Fruit fly (Drosophila melanogaster): ENCODE data around the gene NPF.

The NPF gene

dm6 chr3R:16647716-16648016 lies 38.6 kb downstream of the NPF start:
- no peak for TF ChIP-seq rn (GFP tag; IDR thresholded peaks at IDR 0.05)
- TF ChIP-seq Pif1B (GFP tag; optimal IDR thresholded peaks at IDR 0.05), result no peak
- no peak for TF ChIP-seq CG32121 (GFP tag; IDR thresholded peaks at IDR 0.05)
- no peak for TF ChIP-seq CG10348 (GFP tag; IDR thresholded peaks at IDR 0.05)
- no peak for TF ChIP-seq CG12605 (GFP tag; IDR thresholded peaks at IDR 0.05)

DNA sequence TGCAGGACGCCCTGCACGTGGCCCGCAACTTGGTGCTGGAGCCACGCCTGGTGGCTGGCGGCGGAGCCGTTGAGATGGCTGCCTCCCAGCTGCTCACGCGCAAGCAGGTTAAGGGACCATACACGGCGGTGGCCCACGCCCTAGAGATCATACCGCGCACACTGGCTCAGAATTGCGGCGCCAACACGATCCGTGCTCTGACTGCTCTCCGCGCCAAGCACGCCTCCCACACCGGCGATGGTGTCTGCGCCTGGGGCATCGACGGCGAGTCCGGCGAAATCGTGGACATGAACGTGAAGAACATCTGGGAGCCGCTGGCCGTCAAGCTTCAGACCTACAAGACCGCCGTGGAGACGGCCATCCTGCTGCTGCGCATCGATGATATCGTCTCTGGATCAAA lies 40.3 kb downstream of the NPF start:
- TF ChIP-seq Snoo (tag; optimal IDR thresholded peaks at IDR 0.05), result no peak
- no peak for TF ChIP-seq rn (GFP tag; IDR thresholded peaks at IDR 0.05)
- no peak for TF ChIP-seq Pif1B (GFP tag; optimal IDR thresholded peaks at IDR 0.05)
- TF ChIP-seq Pif1A (GFP tag; optimal IDR thresholded peaks at IDR 0.05), result no peak
- TF ChIP-seq CG10348 (GFP tag; IDR thresholded peaks at IDR 0.05), result no peak
- TF ChIP-seq CG4496 (GFP tag; IDR thresholded peaks at IDR 0.05), result no peak
- no peak for TF ChIP-seq CG15710 (tag; optimal IDR thresholded peaks at IDR 0.05)
- TF ChIP-seq gl (tag; optimal IDR thresholded peaks at IDR 0.05), result no peak
- no peak for TF ChIP-seq CG13204 (GFP tag; optimal IDR thresholded peaks at IDR 0.05)
- TF ChIP-seq CG14655 (GFP tag; optimal IDR thresholded peaks at IDR 0.05), result no peak
- TF ChIP-seq D1 (tag; optimal IDR thresholded peaks at IDR 0.05), result no peak
- TF ChIP-seq CG34367 (tag; optimal IDR thresholded peaks at IDR 0.05), result no peak
- no peak for TF ChIP-seq CG9948 (tag; optimal IDR thresholded peaks at IDR 0.05)
- no peak for TF ChIP-seq fd96Ca (GFP tag; IDR thresholded peaks at IDR 0.05)

DNA sequence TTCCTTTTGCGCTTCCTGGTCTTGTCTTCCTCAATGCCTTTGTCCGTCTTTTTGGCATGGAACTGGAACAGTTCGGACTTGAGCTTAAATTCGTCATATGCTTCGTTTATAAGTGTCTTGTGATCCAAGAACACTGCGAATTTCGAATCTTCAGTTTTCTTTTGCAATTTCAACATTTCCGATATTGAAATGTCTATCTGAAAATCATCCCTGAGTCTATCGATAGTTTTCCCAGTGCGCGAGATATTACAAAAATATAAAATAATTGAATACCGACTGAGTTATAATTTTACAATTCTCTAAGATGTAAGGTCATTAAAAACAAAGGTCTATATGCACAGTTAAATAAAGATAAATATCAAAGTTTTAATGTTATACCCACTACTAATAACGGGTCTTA lies 41.9 kb downstream of the NPF start, which contains the start of gene Mettl4:
Mettl4 (minus strand) TSS at position 208 of the 400 bp plus-strand sequence.
- TF ChIP-seq gl (tag; optimal IDR thresholded peaks at IDR 0.05), result no peak
- no peak for TF ChIP-seq rn (GFP tag; IDR thresholded peaks at IDR 0.05)
- TF ChIP-seq EcR (GFP tag; optimal IDR thresholded peaks at IDR 0.05), result no peak
- no peak for TF ChIP-seq CG9948 (tag; optimal IDR thresholded peaks at IDR 0.05)
- TF ChIP-seq CG10348 (GFP tag; IDR thresholded peaks at IDR 0.05), result no peak
- TF ChIP-seq Pif1B (GFP tag; optimal IDR thresholded peaks at IDR 0.05), result no peak
- TF ChIP-seq CG8301 (tag; optimal IDR thresholded peaks at IDR 0.05), result no peak
- no peak for TF ChIP-seq D1 (tag; optimal IDR thresholded peaks at IDR 0.05)
- no peak for TF ChIP-seq CG34367 (tag; optimal IDR thresholded peaks at IDR 0.05)
- no peak for TF ChIP-seq CG17806 (tag; optimal IDR thresholded peaks at IDR 0.05)
- no peak for TF ChIP-seq CG8159 (tag; optimal IDR thresholded peaks at IDR 0.05)
- TF ChIP-seq CG15710 (tag; optimal IDR thresholded peaks at IDR 0.05), result no peak
- no peak for TF ChIP-seq CG12605 (GFP tag; IDR thresholded peaks at IDR 0.05)
- no peak for TF ChIP-seq fd96Ca (GFP tag; IDR thresholded peaks at IDR 0.05)

DNA sequence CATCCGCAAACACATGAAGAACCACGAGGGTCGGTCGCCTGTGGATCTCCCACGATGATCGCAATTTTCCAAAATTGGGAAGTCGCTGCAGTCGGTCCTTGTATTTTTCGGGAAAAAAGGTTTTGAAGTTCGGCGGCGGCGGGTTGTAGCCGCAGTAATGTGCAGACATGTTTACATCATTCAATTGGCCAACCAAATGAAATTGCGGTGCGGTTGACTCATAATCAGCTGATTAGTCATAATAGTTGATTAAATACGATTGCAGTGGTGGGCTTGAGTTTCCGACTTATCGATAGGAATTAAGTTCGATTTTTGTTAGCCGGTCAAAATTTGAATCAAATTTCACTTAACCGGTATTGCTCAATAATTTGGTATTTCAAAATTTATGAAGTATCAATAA lies 43.1 kb downstream of the NPF start, which contains the start of gene CG14907:
CG14907 (minus strand) TSS at position 229 of the 400 bp plus-strand sequence.
- TF ChIP-seq EcR (GFP tag; optimal IDR thresholded peaks at IDR 0.05) (no peak), CG4496 (GFP tag; IDR thresholded peaks at IDR 0.05) (no peak), CG32121 (GFP tag; IDR thresholded peaks at IDR 0.05) (no peak), gl (tag; optimal IDR thresholded peaks at IDR 0.05) (no peak), CG17806 (tag; optimal IDR thresholded peaks at IDR 0.05) (no peak), CG34367 (tag; optimal IDR thresholded peaks at IDR 0.05) (no peak), Pif1A (GFP tag; optimal IDR thresholded peaks at IDR 0.05) (no peak), CG8159 (tag; optimal IDR thresholded peaks at IDR 0.05) (no peak), D1 (tag; optimal IDR thresholded peaks at IDR 0.05) (no peak), CG15710 (tag; optimal IDR thresholded peaks at IDR 0.05) (no peak), CG12605 (GFP tag; IDR thresholded peaks at IDR 0.05) (no peak), Pif1B (GFP tag; optimal IDR thresholded peaks at IDR 0.05) (no peak), Snoo (tag; optimal IDR thresholded peaks at IDR 0.05) (no peak), fd96Ca (GFP tag; IDR thresholded peaks at IDR 0.05) (no peak), CG10348 (GFP tag; IDR thresholded peaks at IDR 0.05) (no peak), CG9948 (tag; optimal IDR thresholded peaks at IDR 0.05) (no peak)

DNA sequence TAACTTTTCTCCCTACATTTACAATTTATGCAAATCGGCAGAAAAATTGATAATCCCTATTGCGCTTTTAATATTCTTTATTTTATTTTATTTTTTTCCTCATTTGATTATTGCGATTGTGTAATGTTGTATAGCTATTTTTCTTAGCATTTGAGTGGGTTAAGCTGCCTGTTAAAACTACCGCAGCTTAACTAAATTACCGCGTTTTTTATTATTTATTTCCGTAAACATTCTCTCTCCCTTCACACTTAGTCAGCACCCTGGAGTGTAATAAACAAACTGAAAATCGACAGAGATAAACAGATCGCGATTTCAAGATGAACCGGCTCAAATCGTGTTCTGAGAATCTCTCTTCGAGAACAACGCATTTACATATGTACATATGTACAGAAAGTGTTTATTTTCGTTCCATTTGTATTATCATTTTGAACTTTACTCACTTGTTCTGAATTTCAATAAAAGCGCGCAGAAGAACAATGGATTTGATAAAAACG lies 46.0 kb downstream of the NPF start:
- TF ChIP-seq CG15710 (tag; optimal IDR thresholded peaks at IDR 0.05), result no peak
- TF ChIP-seq CG34367 (tag; optimal IDR thresholded peaks at IDR 0.05), result no peak
- TF ChIP-seq Pif1A (GFP tag; optimal IDR thresholded peaks at IDR 0.05), result no peak
- no peak for TF ChIP-seq Pif1B (GFP tag; optimal IDR thresholded peaks at IDR 0.05)
- TF ChIP-seq rn (GFP tag; IDR thresholded peaks at IDR 0.05), result no peak
- TF ChIP-seq gl (tag; optimal IDR thresholded peaks at IDR 0.05), result no peak
- no peak for TF ChIP-seq CG13204 (GFP tag; optimal IDR thresholded peaks at IDR 0.05)
- TF ChIP-seq fd96Ca (GFP tag; IDR thresholded peaks at IDR 0.05), result no peak
- TF ChIP-seq CG8301 (tag; optimal IDR thresholded peaks at IDR 0.05), result no peak
- TF ChIP-seq CG32121 (GFP tag; IDR thresholded peaks at IDR 0.05), result no peak
- no peak for TF ChIP-seq CG10348 (GFP tag; IDR thresholded peaks at IDR 0.05)
- no peak for TF ChIP-seq CG8159 (tag; optimal IDR thresholded peaks at IDR 0.05)
- no peak for TF ChIP-seq CG9948 (tag; optimal IDR thresholded peaks at IDR 0.05)
- TF ChIP-seq CG17806 (tag; optimal IDR thresholded peaks at IDR 0.05), result no peak
- no peak for TF ChIP-seq CG4496 (GFP tag; IDR thresholded peaks at IDR 0.05)
- no peak for TF ChIP-seq Ets98B (GFP tag; IDR thresholded peaks at IDR 0.05)

dm6 chr3R:16655494-16656493 lies 46.8 kb downstream of the NPF start, which contains the start of gene modSP:
Gene modSP (minus strand): TSS chr3R:16655662.
- TF ChIP-seq rn (GFP tag; IDR thresholded peaks at IDR 0.05), result no peak
- TF ChIP-seq CG4496 (GFP tag; IDR thresholded peaks at IDR 0.05), result peak; percentile 68
- 0 out of 2 replicates have a peak, but pooled peaks have one; percentile 13 for TF ChIP-seq CG32121 (GFP tag; IDR thresholded peaks at IDR 0.05)
- TF ChIP-seq CG14655 (GFP tag; optimal IDR thresholded peaks at IDR 0.05), result no peak
- peak; percentile 19 for TF ChIP-seq CG8159 (tag; optimal IDR thresholded peaks at IDR 0.05)
- no peak for TF ChIP-seq CG9948 (tag; optimal IDR thresholded peaks at IDR 0.05)
- peak; percentile 31 for TF ChIP-seq gl (tag; optimal IDR thresholded peaks at IDR 0.05)
- no peak for TF ChIP-seq CG34367 (tag; optimal IDR thresholded peaks at IDR 0.05)
- no peak for TF ChIP-seq CG13204 (GFP tag; optimal IDR thresholded peaks at IDR 0.05)
- peak; percentile 54; the same call in 1 of the 2 replicates for TF ChIP-seq Ets98B (GFP tag; IDR thresholded peaks at IDR 0.05)
- peak; percentile 9 for TF ChIP-seq CG17806 (tag; optimal IDR thresholded peaks at IDR 0.05)
- TF ChIP-seq CG8301 (tag; optimal IDR thresholded peaks at IDR 0.05), result peak; percentile 18
- TF ChIP-seq CG10348 (GFP tag; IDR thresholded peaks at IDR 0.05), result no peak
- TF ChIP-seq Pif1A (GFP tag; optimal IDR thresholded peaks at IDR 0.05), result peak; percentile 59
- TF ChIP-seq Snoo (tag; optimal IDR thresholded peaks at IDR 0.05), result peak; percentile 8
- TF ChIP-seq Pif1B (GFP tag; optimal IDR thresholded peaks at IDR 0.05), result no peak
- TF ChIP-seq EcR (GFP tag; optimal IDR thresholded peaks at IDR 0.05), result peak; percentile 66
- peak; percentile 47; the same call in 1 of the 3 replicates for TF ChIP-seq fd96Ca (GFP tag; IDR thresholded peaks at IDR 0.05)
- TF ChIP-seq CG12605 (GFP tag; IDR thresholded peaks at IDR 0.05), result peak; percentile 43; the same call in 1 of the 2 replicates
- peak; percentile 13 for TF ChIP-seq D1 (tag; optimal IDR thresholded peaks at IDR 0.05)
- TF ChIP-seq CG15710 (tag; optimal IDR thresholded peaks at IDR 0.05), result no peak

All from whole organism, pupa.